Worm (Caenorhabditis elegans): ENCODE results near the gene ceh-81.

- TF ChIP-seq egl-27 (tag; optimal IDR thresholded peaks at IDR 0.05) (no peak), lin-15B (tag; optimal IDR thresholded peaks at IDR 0.05) (no peak), ztf-11 (tag; optimal IDR thresholded peaks at IDR 0.05) (no peak), nhr-11 (tag; optimal IDR thresholded peaks at IDR 0.05) (no peak)
Measured at ce11 chrII:1750413-1750812, 20.2 kb downstream of the ceh-81 start, which contains the start of the genes F36H5.13 and F36H5.8.

Data from whole organism, L1 larva.